Worm (Caenorhabditis elegans): ENCODE measurements around the gene npr-1.

Gene npr-1

ce11 chrX:4788958-4789357, 19.2 kb upstream of the npr-1 start (continued):
- TF ChIP-seq attf-5 (GFP tag; optimal IDR thresholded peaks at IDR 0.05), result peak; percentile 69
- no peak for TF ChIP-seq F55B11.4 (tag; optimal IDR thresholded peaks at IDR 0.05; ENCODE audit: borderline replicate concordance, insufficient read depth)
- TF ChIP-seq snpc-1.1 (tag; optimal IDR thresholded peaks at IDR 0.05; ENCODE audit: insufficient read depth), result peak; percentile 35
- peak; percentile 8 for TF ChIP-seq lin-40 (tag; optimal IDR thresholded peaks at IDR 0.05)
- TF ChIP-seq F39B2.1 (GFP tag; IDR thresholded peaks at IDR 0.05), result no peak
- peak; percentile 59 for TF ChIP-seq athp-1 (tag; optimal IDR thresholded peaks at IDR 0.05)
- TF ChIP-seq madf-8 (GFP tag; conservative IDR thresholded peaks at IDR 0.05), result no peak
- TF ChIP-seq ceh-100 (GFP tag; IDR thresholded peaks at IDR 0.05), result peak; percentile 42; the same call in 1 of the 2 replicates
- TF ChIP-seq ama-1 (optimal IDR thresholded peaks at IDR 0.05), result no peak
- peak; percentile 30 to 76 for TF ChIP-seq ama-1 (GFP tag; optimal IDR thresholded peaks at IDR 0.05)
- no peak for TF ChIP-seq F57C9.4 (tag; optimal IDR thresholded peaks at IDR 0.05)
- TF ChIP-seq snpc-1.3 (tag; optimal IDR thresholded peaks at IDR 0.05; ENCODE audit: insufficient read depth), result peak; percentile 62
- peak; percentile 77 for TF ChIP-seq chd-7 (tag; optimal IDR thresholded peaks at IDR 0.05)
- peak; percentile 67; the same call in 1 of the 2 replicates for TF ChIP-seq nfyb-1 (GFP tag; IDR thresholded peaks at IDR 0.05)
- peak in 1 of 3 experiments; percentile 53 for TF ChIP-seq lin-35 (GFP tag; optimal IDR thresholded peaks at IDR 0.05)
- TF ChIP-seq zfh-2 (GFP tag; conservative IDR thresholded peaks at IDR 0.05), result no peak
- TF ChIP-seq Y67H2A.10 (GFP tag; conservative IDR thresholded peaks at IDR 0.05), result no peak
- TF ChIP-seq ztf-6 (GFP tag; IDR thresholded peaks at IDR 0.05), result 0 out of 2 replicates have a peak, but pooled peaks have one; percentile 45
- TF ChIP-seq hlh-12 (tag; optimal IDR thresholded peaks at IDR 0.05), result peak; percentile 8
- TF ChIP-seq lag-1 (GFP tag; IDR thresholded peaks at IDR 0.05), result no peak
- peak; percentile 69 for TF ChIP-seq rcor-1 (GFP tag; IDR thresholded peaks at IDR 0.05)
- peak; percentile 54 to 83 for TF ChIP-seq rec-8 (tag; optimal IDR thresholded peaks at IDR 0.05)
- TF ChIP-seq ceh-79 (tag; optimal IDR thresholded peaks at IDR 0.05), result no peak
- TF ChIP-seq mel-28 (tag; optimal IDR thresholded peaks at IDR 0.05; ENCODE audit: borderline replicate concordance), result no peak
- no peak for TF ChIP-seq T26A5.8 (tag; optimal IDR thresholded peaks at IDR 0.05)
- TF ChIP-seq ZK185.1 (tag; optimal IDR thresholded peaks at IDR 0.05; ENCODE audit: poor library complexity, severe bottlenecking), result peak; percentile 87
- TF ChIP-seq ceh-27 (GFP tag; optimal IDR thresholded peaks at IDR 0.05), result peak; percentile 57
- peak; percentile 23 for TF ChIP-seq fkh-3 (tag; optimal IDR thresholded peaks at IDR 0.05)
- TF ChIP-seq B0261.1 (tag; optimal IDR thresholded peaks at IDR 0.05), result peak; percentile 91
- peak; percentile 20 for TF ChIP-seq K12H6.12 (tag; optimal IDR thresholded peaks at IDR 0.05)
- no peak for TF ChIP-seq F33H1.4 (GFP tag; IDR thresholded peaks at IDR 0.05)
- no peak for TF ChIP-seq mcd-1 (GFP tag; IDR thresholded peaks at IDR 0.05)
- peak; percentile 45; the same call in 1 of the 2 replicates for TF ChIP-seq K11D2.4 (GFP tag; IDR thresholded peaks at IDR 0.05)
- peak; percentile 53 for TF ChIP-seq ztf-18 (tag; optimal IDR thresholded peaks at IDR 0.05)
- TF ChIP-seq ceh-40 (GFP tag; IDR thresholded peaks at IDR 0.05), result peak; percentile 62; the same call in 1 of the 2 replicates
- TF ChIP-seq egrh-3 (GFP tag; IDR thresholded peaks at IDR 0.05), result no peak
- peak; percentile 77 for TF ChIP-seq F23B12.7 (tag; optimal IDR thresholded peaks at IDR 0.05; ENCODE audit: insufficient read depth)
- no peak for TF ChIP-seq bed-2 (GFP tag; IDR thresholded peaks at IDR 0.05)
- TF ChIP-seq lin-54 (GFP tag; optimal IDR thresholded peaks at IDR 0.05), result peak; percentile 49
- TF ChIP-seq let-526 (GFP tag; IDR thresholded peaks at IDR 0.05), result 0 out of 2 replicates have a peak, but pooled peaks have one; percentile 15
- TF ChIP-seq Y53F4B.3 (GFP tag; IDR thresholded peaks at IDR 0.05), result peak; percentile 16; the same call in 1 of the 2 replicates
- no peak for TF ChIP-seq egl-18 (GFP tag; IDR thresholded peaks at IDR 0.05)
- peak; percentile 58 for TF ChIP-seq F57A8.1 (GFP tag; optimal IDR thresholded peaks at IDR 0.05)
- TF ChIP-seq hrde-1 (tag; optimal IDR thresholded peaks at IDR 0.05; ENCODE audit: borderline replicate concordance), result peak; percentile 29
- TF ChIP-seq nhr-80 (tag; optimal IDR thresholded peaks at IDR 0.05), result peak; percentile 34
- no peak for TF ChIP-seq ccch-3 (GFP tag; optimal IDR thresholded peaks at IDR 0.05)
- TF ChIP-seq ztf-28 (GFP tag; IDR thresholded peaks at IDR 0.05), result peak; percentile 52; the same call in 1 of the 2 replicates
